Worm (Caenorhabditis elegans): ENCODE measurements around the gene hxk-3.

Gene hxk-3

DNA sequence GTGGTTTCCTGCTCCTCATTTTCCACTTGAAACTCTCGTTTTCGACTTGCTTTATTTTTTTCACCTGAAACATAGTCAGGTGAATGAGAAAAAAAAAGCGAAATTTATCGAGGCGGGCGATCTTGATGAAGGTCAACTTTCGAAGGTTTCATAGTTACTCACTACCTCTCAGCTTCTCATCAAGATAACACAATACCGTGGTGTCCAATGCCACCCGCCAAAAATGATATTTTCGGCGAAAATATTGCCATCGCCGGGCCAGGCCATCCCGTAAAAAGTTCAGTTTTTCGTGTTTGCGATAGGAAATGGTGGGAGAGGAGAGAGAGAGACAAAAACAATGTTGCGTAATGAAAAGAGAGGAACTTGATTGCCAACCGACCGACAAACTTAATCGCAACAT is 49.7 kb downstream of the hxk-3 start:
- no peak for TF ChIP-seq dao-5 (tag; optimal IDR thresholded peaks at IDR 0.05)
- TF ChIP-seq him-1 (tag; optimal IDR thresholded peaks at IDR 0.05), result no peak
- TF ChIP-seq W03F9.2 (tag; optimal IDR thresholded peaks at IDR 0.05), result no peak

DNA sequence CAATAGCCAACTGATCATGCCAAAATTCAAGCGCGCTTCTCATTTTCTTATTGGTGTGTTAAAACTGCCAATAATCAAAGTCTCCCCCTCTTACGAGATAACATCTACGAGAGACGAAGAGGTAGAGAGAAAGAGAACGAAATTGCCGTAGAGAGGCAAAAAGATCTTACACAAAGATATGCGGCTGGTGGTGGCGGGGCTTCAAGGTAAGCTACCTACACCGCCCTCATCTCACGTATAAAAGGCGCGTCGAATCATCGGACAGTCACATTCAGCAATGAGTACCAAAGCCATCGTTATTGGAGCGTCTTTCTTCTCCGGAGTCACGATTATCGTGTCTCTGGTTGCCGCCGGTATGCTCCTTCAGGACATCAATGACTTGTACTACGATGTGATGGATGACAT is 51.0 kb downstream of the hxk-3 start, which contains the start of gene col-107:
Gene col-107, plus strand, starts transcription at position 265 of the 405 bp plus-strand sequence.
- TF ChIP-seq him-1 (tag; optimal IDR thresholded peaks at IDR 0.05) (no peak), W03F9.2 (tag; optimal IDR thresholded peaks at IDR 0.05) (no peak), dao-5 (tag; optimal IDR thresholded peaks at IDR 0.05) (no peak)

- no peak for TF ChIP-seq dao-5 (tag; optimal IDR thresholded peaks at IDR 0.05)
- TF ChIP-seq him-1 (tag; optimal IDR thresholded peaks at IDR 0.05), result no peak
- no peak for TF ChIP-seq W03F9.2 (tag; optimal IDR thresholded peaks at IDR 0.05)
Observed at ce11 chrIV:1549095-1550093, 52.0 kb downstream of the hxk-3 start.

DNA sequence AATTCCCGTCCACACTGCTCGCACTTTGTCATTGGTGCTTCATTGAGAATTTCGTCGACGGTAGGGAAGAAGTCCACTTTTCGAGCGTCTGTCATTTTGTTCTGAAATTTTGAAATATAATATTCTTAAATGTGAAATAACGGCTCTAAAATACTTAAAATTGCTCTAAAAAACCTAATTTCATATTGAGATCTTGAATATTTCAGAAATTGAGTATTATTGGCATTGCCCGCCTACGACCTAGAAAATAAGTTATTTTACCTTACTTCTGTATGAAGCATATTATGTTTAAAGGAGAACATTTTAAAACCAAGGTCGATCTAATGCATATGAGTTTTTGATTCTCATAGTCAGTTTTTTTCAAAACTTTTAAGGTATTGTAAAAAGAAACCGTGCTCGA is 52.7 kb downstream of the hxk-3 start, which contains the start of gene C34H4.5:
Gene C34H4.5, minus strand, starts transcription at position 101 of the 400 bp plus-strand sequence.
- TF ChIP-seq him-1 (tag; optimal IDR thresholded peaks at IDR 0.05) (no peak), dao-5 (tag; optimal IDR thresholded peaks at IDR 0.05) (no peak), W03F9.2 (tag; optimal IDR thresholded peaks at IDR 0.05) (no peak)

- no peak for TF ChIP-seq him-1 (tag; optimal IDR thresholded peaks at IDR 0.05)
- TF ChIP-seq dao-5 (tag; optimal IDR thresholded peaks at IDR 0.05), result no peak
- TF ChIP-seq W03F9.2 (tag; optimal IDR thresholded peaks at IDR 0.05), result no peak
Observed at ce11 chrIV:1550578-1550977, 53.2 kb downstream of the hxk-3 start, which contains the start of gene tag-244. TSS of gene tag-244 (plus strand) at chrIV:1550878.

DNA sequence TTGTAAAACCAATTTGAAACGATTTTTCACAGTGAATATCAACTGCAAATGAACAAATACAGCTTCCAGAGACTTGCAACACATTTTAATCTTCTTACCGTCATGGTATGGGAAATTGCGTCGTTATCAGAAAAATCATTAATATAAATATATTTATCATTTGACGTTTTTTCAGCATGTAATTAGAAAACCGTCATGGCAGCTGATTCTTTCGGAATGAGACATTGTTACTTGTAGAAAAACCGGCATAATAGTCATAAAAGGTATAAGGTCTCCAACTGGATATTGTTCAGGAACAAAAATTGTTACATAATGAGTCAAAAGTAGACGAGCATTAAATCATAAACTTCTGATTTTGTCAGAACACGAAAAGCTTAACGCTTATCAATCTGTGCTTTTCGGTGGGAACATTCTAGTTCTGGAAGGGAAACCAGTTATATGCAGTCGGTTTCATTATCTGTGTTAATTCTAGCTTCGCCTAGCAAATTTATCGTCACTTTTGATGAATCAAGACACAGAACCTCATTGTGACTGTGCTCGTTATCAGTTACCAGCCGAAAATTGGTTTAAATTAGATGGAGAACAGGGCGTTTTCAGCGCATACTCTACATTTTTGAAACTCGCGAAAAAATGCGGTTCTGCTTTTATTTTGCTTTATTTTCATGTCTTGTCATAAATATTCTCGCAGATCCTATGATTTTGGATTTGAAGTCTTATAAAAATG is 55.9 kb downstream of the hxk-3 start, which contains the start of gene C34H4.2:
Gene C34H4.2, plus strand, starts transcription at position 558 of the 724 bp plus-strand sequence.
- TF ChIP-seq W03F9.2 (tag; optimal IDR thresholded peaks at IDR 0.05) (no peak), him-1 (tag; optimal IDR thresholded peaks at IDR 0.05) (no peak), dao-5 (tag; optimal IDR thresholded peaks at IDR 0.05) (no peak)

DNA sequence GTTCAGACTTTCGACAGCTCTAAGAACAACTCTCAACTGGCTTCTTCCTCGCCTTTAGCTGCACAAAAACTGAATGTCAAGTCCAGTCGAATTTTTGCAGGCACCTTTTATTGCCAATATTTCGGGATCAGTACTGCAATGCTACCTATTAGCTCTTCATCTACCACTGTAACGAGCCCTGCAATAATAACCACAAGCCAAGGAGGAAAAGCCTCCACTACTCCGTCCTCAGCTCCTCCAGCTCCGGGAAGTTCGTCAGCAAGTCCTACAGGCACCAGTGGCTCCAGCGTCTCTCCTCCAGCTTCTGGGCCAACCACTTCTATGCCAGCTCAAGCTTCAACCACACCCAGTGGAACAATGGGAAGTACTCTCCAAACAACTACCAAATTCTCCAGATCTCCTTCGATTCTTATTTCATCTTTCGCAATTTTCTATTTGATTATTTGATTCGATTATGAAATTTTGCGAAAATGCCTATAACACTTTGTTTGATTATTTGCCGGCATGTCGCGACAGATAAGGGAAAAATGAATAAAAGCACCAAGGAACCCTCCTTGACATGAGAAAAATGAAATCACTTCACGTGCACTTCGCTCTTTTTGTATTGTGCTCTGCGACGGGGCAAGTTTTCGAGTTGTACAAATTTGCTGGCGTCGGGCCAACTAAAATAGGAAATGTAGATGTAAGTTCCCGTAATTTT is 57.7 kb downstream of the hxk-3 start, which contains the start of gene C34H4.1:
Gene C34H4.1, plus strand, starts transcription at position 559 of the 700 bp plus-strand sequence.
- no peak for TF ChIP-seq him-1 (tag; optimal IDR thresholded peaks at IDR 0.05)
- TF ChIP-seq dao-5 (tag; optimal IDR thresholded peaks at IDR 0.05), result no peak
- TF ChIP-seq W03F9.2 (tag; optimal IDR thresholded peaks at IDR 0.05), result no peak

Data from whole organism, L4/young adult.